Worm (Caenorhabditis elegans): ENCODE measurements around the gene nlp-13.

The nlp-13 gene

ce11 chrV:4236118-4236517 is at the start of gene nlp-13:
Gene nlp-13, plus strand, starts transcription at chrV:4236418.
- TF ChIP-seq tab-1 (GFP tag; IDR thresholded peaks at IDR 0.05), result no peak
- TF ChIP-seq klf-2 (GFP tag; conservative IDR thresholded peaks at IDR 0.05), result no peak
- TF ChIP-seq T22C8.4 (GFP tag; IDR thresholded peaks at IDR 0.05), result no peak
- no peak for TF ChIP-seq cog-1 (tag; optimal IDR thresholded peaks at IDR 0.05)
- TF ChIP-seq ztf-29 (GFP tag; IDR thresholded peaks at IDR 0.05), result no peak
- TF ChIP-seq flt-1 (GFP tag; IDR thresholded peaks at IDR 0.05), result no peak
- TF ChIP-seq med-1 (GFP tag; optimal IDR thresholded peaks at IDR 0.05; ENCODE audit: insufficient read depth), result no peak
- no peak for TF ChIP-seq ztf-23 (GFP tag; IDR thresholded peaks at IDR 0.05)
- TF ChIP-seq ref-1 (GFP tag; conservative IDR thresholded peaks at IDR 0.05), result no peak

- TF ChIP-seq klf-2 (GFP tag; conservative IDR thresholded peaks at IDR 0.05) (no peak), med-1 (GFP tag; optimal IDR thresholded peaks at IDR 0.05; ENCODE audit: insufficient read depth) (no peak), T22C8.4 (GFP tag; IDR thresholded peaks at IDR 0.05) (no peak), ztf-23 (GFP tag; IDR thresholded peaks at IDR 0.05) (no peak)
Measured at ce11 chrV:4186453-4187143, 49.6 kb upstream of the nlp-13 start.

- TF ChIP-seq ztf-29 (GFP tag; IDR thresholded peaks at IDR 0.05), result no peak
- TF ChIP-seq T22C8.4 (GFP tag; IDR thresholded peaks at IDR 0.05), result no peak
- no peak for TF ChIP-seq tab-1 (GFP tag; IDR thresholded peaks at IDR 0.05)
- TF ChIP-seq cog-1 (tag; optimal IDR thresholded peaks at IDR 0.05), result no peak
- TF ChIP-seq klf-2 (GFP tag; conservative IDR thresholded peaks at IDR 0.05), result no peak
- no peak for TF ChIP-seq flt-1 (GFP tag; IDR thresholded peaks at IDR 0.05)
- no peak for TF ChIP-seq ztf-23 (GFP tag; IDR thresholded peaks at IDR 0.05)
- TF ChIP-seq med-1 (GFP tag; optimal IDR thresholded peaks at IDR 0.05; ENCODE audit: insufficient read depth), result no peak
- no peak for TF ChIP-seq ref-1 (GFP tag; conservative IDR thresholded peaks at IDR 0.05)
Measured at ce11 chrV:4187144-4187485, 49.1 kb upstream of the nlp-13 start, which contains the start of gene nhr-114. Gene nhr-114, plus strand, starts transcription at chrV:4187202.

- TF ChIP-seq cog-1 (tag; optimal IDR thresholded peaks at IDR 0.05) (no peak), tab-1 (GFP tag; IDR thresholded peaks at IDR 0.05) (no peak), ztf-29 (GFP tag; IDR thresholded peaks at IDR 0.05) (no peak), T22C8.4 (GFP tag; IDR thresholded peaks at IDR 0.05) (no peak), flt-1 (GFP tag; IDR thresholded peaks at IDR 0.05) (no peak), klf-2 (GFP tag; conservative IDR thresholded peaks at IDR 0.05) (no peak), med-1 (GFP tag; optimal IDR thresholded peaks at IDR 0.05; ENCODE audit: insufficient read depth) (no peak), ref-1 (GFP tag; conservative IDR thresholded peaks at IDR 0.05) (no peak), ztf-23 (GFP tag; IDR thresholded peaks at IDR 0.05) (no peak)
Measured at ce11 chrV:4189618-4190017, 46.6 kb upstream of the nlp-13 start.

ce11 chrV:4190232-4190631 is 46.0 kb upstream of the nlp-13 start:
- no peak for TF ChIP-seq ztf-29 (GFP tag; IDR thresholded peaks at IDR 0.05)
- no peak for TF ChIP-seq flt-1 (GFP tag; IDR thresholded peaks at IDR 0.05)
- TF ChIP-seq med-1 (GFP tag; optimal IDR thresholded peaks at IDR 0.05; ENCODE audit: insufficient read depth), result no peak
- no peak for TF ChIP-seq ref-1 (GFP tag; conservative IDR thresholded peaks at IDR 0.05)
- TF ChIP-seq klf-2 (GFP tag; conservative IDR thresholded peaks at IDR 0.05), result no peak
- no peak for TF ChIP-seq tab-1 (GFP tag; IDR thresholded peaks at IDR 0.05)
- TF ChIP-seq T22C8.4 (GFP tag; IDR thresholded peaks at IDR 0.05), result no peak
- no peak for TF ChIP-seq ztf-23 (GFP tag; IDR thresholded peaks at IDR 0.05)
- TF ChIP-seq cog-1 (tag; optimal IDR thresholded peaks at IDR 0.05), result no peak

ce11 chrV:4192688-4193471 is 43.3 kb upstream of the nlp-13 start:
- TF ChIP-seq T22C8.4 (GFP tag; IDR thresholded peaks at IDR 0.05) (no peak), ref-1 (GFP tag; conservative IDR thresholded peaks at IDR 0.05) (no peak), ztf-23 (GFP tag; IDR thresholded peaks at IDR 0.05) (no peak), ztf-29 (GFP tag; IDR thresholded peaks at IDR 0.05) (no peak), klf-2 (GFP tag; conservative IDR thresholded peaks at IDR 0.05) (no peak), cog-1 (tag; optimal IDR thresholded peaks at IDR 0.05) (peak; percentile 27), med-1 (GFP tag; optimal IDR thresholded peaks at IDR 0.05; ENCODE audit: insufficient read depth) (no peak)

ce11 chrV:4194587-4195211 is 41.5 kb upstream of the nlp-13 start, which contains the start of gene Y45G5AM.9:
Gene Y45G5AM.9, minus strand, starts transcription at chrV:4194637.
- TF ChIP-seq tab-1 (GFP tag; IDR thresholded peaks at IDR 0.05) (peak; percentile 73), klf-2 (GFP tag; conservative IDR thresholded peaks at IDR 0.05) (0 out of 2 replicates have a peak, but pooled peaks have one; percentile 62), ztf-23 (GFP tag; IDR thresholded peaks at IDR 0.05) (peak; percentile 83), cog-1 (tag; optimal IDR thresholded peaks at IDR 0.05) (peak; percentile 81), ztf-29 (GFP tag; IDR thresholded peaks at IDR 0.05) (0 out of 2 replicates have a peak, but pooled peaks have one; percentile 13), T22C8.4 (GFP tag; IDR thresholded peaks at IDR 0.05) (peak; percentile 94), flt-1 (GFP tag; IDR thresholded peaks at IDR 0.05) (peak; percentile 79), med-1 (GFP tag; optimal IDR thresholded peaks at IDR 0.05; ENCODE audit: insufficient read depth) (peak; percentile 28), ref-1 (GFP tag; conservative IDR thresholded peaks at IDR 0.05) (no peak)

ce11 chrV:4195283-4195682 is 40.9 kb upstream of the nlp-13 start, which contains the start of gene algn-5:
Gene algn-5, plus strand, starts transcription at chrV:4195577.
- TF ChIP-seq ref-1 (GFP tag; conservative IDR thresholded peaks at IDR 0.05) (no peak), ztf-29 (GFP tag; IDR thresholded peaks at IDR 0.05) (no peak), flt-1 (GFP tag; IDR thresholded peaks at IDR 0.05) (no peak), T22C8.4 (GFP tag; IDR thresholded peaks at IDR 0.05) (no peak), cog-1 (tag; optimal IDR thresholded peaks at IDR 0.05) (no peak), med-1 (GFP tag; optimal IDR thresholded peaks at IDR 0.05; ENCODE audit: insufficient read depth) (no peak), tab-1 (GFP tag; IDR thresholded peaks at IDR 0.05) (no peak)

- TF ChIP-seq flt-1 (GFP tag; IDR thresholded peaks at IDR 0.05) (no peak), ztf-23 (GFP tag; IDR thresholded peaks at IDR 0.05) (no peak)
Measured at ce11 chrV:4199185-4199584, 37.0 kb upstream of the nlp-13 start, which contains the start of gene rpac-40. Gene rpac-40, plus strand, starts transcription at chrV:4199485.
